Fruit fly (Drosophila melanogaster) whole organism, embryonic: ENCODE measurements around the gene Paics.

ENCODE experiments used
- ATbp ChIP-seq: fragments of 200-800 bp; sonication (Bioruptor generic); optimal IDR thresholded peaks from 2 replicates; lab custom pipeline; 2017; ENCODE audit warnings: missing biosample characterization, mild to moderate bottlenecking, missing genetic modification characterization, missing genetic modification reagents
- Aef1 ChIP-seq: fragments of 200-800 bp; sonication (Bioruptor generic); IDR thresholded peaks from 3 replicates; pipeline ENCODE4 v1.3.6; 2022; ENCODE audit warnings: missing biosample characterization, missing genetic modification characterization
- Bteb2 ChIP-seq: fragments of 200-800 bp; sonication (Bioruptor generic); optimal IDR thresholded peaks from 2 replicates; lab custom pipeline; 2016; ENCODE audit warnings: missing biosample characterization, missing genetic modification characterization
- CG10321 ChIP-seq: fragments of 200-800 bp; sonication (Bioruptor generic); IDR thresholded peaks from 2 replicates; pipeline ENCODE4 v1.3.6; 2022; ENCODE audit warnings: missing biosample characterization, missing genetic modification characterization
- CG10431 ChIP-seq: fragments of 200-800 bp; sonication (Bioruptor generic); optimal IDR thresholded peaks from 3 replicates; lab custom pipeline; 2018; ENCODE audit warnings: missing biosample characterization, mild to moderate bottlenecking, missing genetic modification characterization
- CG11247 ChIP-seq: fragments of 200-800 bp; sonication (Bioruptor generic); IDR thresholded peaks from 2 replicates; pipeline ENCODE4 v1.3.6; 2022; ENCODE audit warnings: missing biosample characterization, missing genetic modification characterization
- CG11504 ChIP-seq: fragments of 200-800 bp; sonication (Bioruptor generic); optimal IDR thresholded peaks from 3 replicates; lab custom pipeline; 2019; ENCODE audit warnings: missing biosample characterization, mild to moderate bottlenecking, missing genetic modification characterization, moderate library complexity
- CG12104 ChIP-seq: fragments of 200-800 bp; sonication (Bioruptor generic); optimal IDR thresholded peaks from 3 replicates; lab custom pipeline; 2016; ENCODE audit warnings: missing biosample characterization, missing genetic modification characterization
- CG12744 ChIP-seq: fragments of 200-800 bp; sonication (Bioruptor generic); optimal IDR thresholded peaks from 2 replicates; lab custom pipeline; 2016; ENCODE audit warnings: missing biosample characterization, missing genetic modification characterization
- CG13624 ChIP-seq: fragments of 200-800 bp; sonication (Bioruptor generic); optimal IDR thresholded peaks from 2 replicates; lab custom pipeline; 2016; ENCODE audit warnings: missing biosample characterization, missing genetic modification characterization
- CG15479 ChIP-seq: fragments of 200-800 bp; sonication (Bioruptor generic); optimal IDR thresholded peaks from 3 replicates; lab custom pipeline; 2019; ENCODE audit warnings: missing biosample characterization, mild to moderate bottlenecking, missing genetic modification characterization, moderate library complexity
- CG15514 ChIP-seq: fragments of 200-800 bp; sonication (Bioruptor generic); optimal IDR thresholded peaks from 3 replicates; lab custom pipeline; 2017; ENCODE audit warnings: missing biosample characterization, missing genetic modification characterization, mild to moderate bottlenecking, moderate library complexity, missing genetic modification reagents
- CG2678 ChIP-seq: fragments of 200-800 bp; sonication (Bioruptor generic); optimal IDR thresholded peaks from 3 replicates; lab custom pipeline; 2019; ENCODE audit warnings: missing biosample characterization, mild to moderate bottlenecking, missing genetic modification characterization, moderate library complexity
- CG3163 ChIP-seq: fragments of 200-800 bp; sonication (Bioruptor generic); optimal IDR thresholded peaks from 3 replicates; lab custom pipeline; 2016; ENCODE audit warnings: missing biosample characterization, missing genetic modification characterization
- CG3726 ChIP-seq: fragments of 200-800 bp; sonication (Bioruptor generic); IDR thresholded peaks from 3 replicates; pipeline ENCODE4, ENCODE4 v1.3.6; 2022; ENCODE audit warnings: missing biosample characterization, missing genetic modification characterization
- CG6813 ChIP-seq: fragments of 200-800 bp; sonication (Bioruptor generic); optimal IDR thresholded peaks from 2 replicates; lab custom pipeline; 2017; ENCODE audit warnings: missing biosample characterization, missing genetic modification characterization, mild to moderate bottlenecking, moderate library complexity, missing genetic modification reagents
- CG8388 ChIP-seq: fragments of 200-800 bp; sonication (Bioruptor generic); optimal IDR thresholded peaks from 2 replicates; lab custom pipeline; 2019; ENCODE audit warnings: missing biosample characterization, mild to moderate bottlenecking, missing genetic modification characterization, moderate library complexity
- Dref ChIP-seq: fragments of 200-800 bp; sonication (Bioruptor generic); IDR thresholded peaks from 2 replicates; pipeline ENCODE4 v1.3.6; 2022; ENCODE audit warnings: missing biosample characterization, missing genetic modification characterization
- Drgx ChIP-seq: fragments of 200-800 bp; sonication (Bioruptor generic); IDR thresholded peaks from 2 replicates; pipeline ENCODE4 v1.3.6; 2022; ENCODE audit warnings: missing biosample characterization, missing genetic modification characterization
- HLHmδ ChIP-seq: fragments of 200-800 bp; sonication (Bioruptor generic); optimal IDR thresholded peaks from 2 replicates; lab custom pipeline; 2018; ENCODE audit warnings: missing biosample characterization, mild to moderate bottlenecking, missing genetic modification characterization, moderate library complexity
- Hmr ChIP-seq: fragments of 200-800 bp; sonication (Bioruptor generic); optimal IDR thresholded peaks from 3 replicates; lab custom pipeline; 2017; ENCODE audit warnings: mild to moderate bottlenecking, missing biosample characterization, missing genetic modification reagents, missing genetic modification characterization
- MTF-1 ChIP-seq: fragments of 200-800 bp; sonication (Bioruptor generic); optimal IDR thresholded peaks from 2 replicates; lab custom pipeline; 2018; ENCODE audit warnings: missing biosample characterization, mild to moderate bottlenecking, missing genetic modification characterization, borderline replicate concordance
- Med ChIP-seq: fragments of 200-800 bp; sonication (Bioruptor generic); peaks from one replicate; lab custom pipeline; 2016; ENCODE audit warnings: missing biosample characterization, missing genetic modification characterization, mild to moderate bottlenecking, inconsistent platforms, moderate library complexity
- Mrtf ChIP-seq: fragments of 200-800 bp; sonication (Bioruptor generic); IDR thresholded peaks from 3 replicates; pipeline ENCODE4 v1.3.6; 2022; ENCODE audit warnings: missing biosample characterization, missing genetic modification characterization
- Trl ChIP-seq, 3 experiments: fragments of >200 bp in 2 of 3; fragments of 200-800 bp in 1 of 3; sonication (Bioruptor generic) in 1 of 3; optimal IDR thresholded peaks; 2 replicates in 1 of 3; 3 replicates in 2 of 3; lab custom pipeline; 2016 to 2017; ENCODE audit warnings: missing biosample characterization in 1 of 3, missing genetic modification characterization in 1 of 3
- ac ChIP-seq: fragments of 200-800 bp; sonication (Bioruptor generic); optimal IDR thresholded peaks from 3 replicates; lab custom pipeline; 2017; ENCODE audit warnings: missing biosample characterization, mild to moderate bottlenecking, missing genetic modification characterization
- bab2 ChIP-seq: fragments of 200-800 bp; sonication (Bioruptor generic); optimal IDR thresholded peaks from 2 replicates; lab custom pipeline; 2016; ENCODE audit warnings: missing biosample characterization, missing genetic modification characterization
- bsh ChIP-seq, 2 experiments: fragments of 200-800 bp; sonication (Bioruptor generic); optimal IDR thresholded peaks; 2 replicates each; lab custom pipeline; 2017 to 2018; ENCODE audit warnings: mild to moderate bottlenecking in 2 of 2, missing biosample characterization in 2 of 2, missing genetic modification characterization in 2 of 2, moderate library complexity in 1 of 2
- chm ChIP-seq: fragments of 200-800 bp; sonication (Bioruptor generic); IDR thresholded peaks from 2 replicates; pipeline ENCODE4 v1.3.6; 2022; ENCODE audit warnings: missing biosample characterization, missing genetic modification characterization
- dysf ChIP-seq: fragments of 200-800 bp; sonication (Bioruptor generic); IDR thresholded peaks from 3 replicates; pipeline ENCODE4 v1.3.6; 2022; ENCODE audit warnings: missing biosample characterization, missing genetic modification characterization
- exex ChIP-seq: fragments of 200-800 bp; sonication (Bioruptor generic); optimal IDR thresholded peaks from 4 replicates; lab custom pipeline; 2018; ENCODE audit warnings: missing biosample characterization, mild to moderate bottlenecking, missing genetic modification characterization, moderate library complexity
- fd102C ChIP-seq: fragments of 200-800 bp; sonication (Bioruptor generic); optimal IDR thresholded peaks from 2 replicates; lab custom pipeline; 2018; ENCODE audit warnings: missing biosample characterization, mild to moderate bottlenecking, missing genetic modification characterization, moderate library complexity
- h ChIP-seq: fragments of >200 bp; optimal IDR thresholded peaks from 2 replicates; lab custom pipeline; 2017
- jing ChIP-seq: fragments of 200-800 bp; sonication (Bioruptor generic); optimal IDR thresholded peaks from 2 replicates; lab custom pipeline; 2018; ENCODE audit warnings: missing biosample characterization, mild to moderate bottlenecking, missing genetic modification characterization
- klu ChIP-seq: fragments of 200-800 bp; sonication (Bioruptor generic); IDR thresholded peaks from 2 replicates; pipeline ENCODE4 v1.3.6; 2022; ENCODE audit warnings: missing biosample characterization, missing genetic modification characterization
- mirr ChIP-seq: fragments of 200-800 bp; sonication (Bioruptor generic); optimal IDR thresholded peaks from 3 replicates; lab custom pipeline; 2018; ENCODE audit warnings: missing biosample characterization, mild to moderate bottlenecking, missing genetic modification characterization
- mld ChIP-seq: fragments of 200-800 bp; sonication (Bioruptor generic); IDR thresholded peaks from 3 replicates; pipeline ENCODE4 v1.3.6; 2022; ENCODE audit warnings: missing biosample characterization, missing genetic modification characterization; ENCODE audit not compliant: partially characterized antibody
- nau ChIP-seq: fragments of 200-800 bp; sonication (Bioruptor generic); optimal IDR thresholded peaks from 3 replicates; lab custom pipeline; 2017; ENCODE audit warnings: missing biosample characterization, mild to moderate bottlenecking, missing genetic modification characterization, missing genetic modification reagents
- nom ChIP-seq: fragments of 200-800 bp; sonication (Bioruptor generic); optimal IDR thresholded peaks from 2 replicates; lab custom pipeline; 2017; ENCODE audit warnings: missing biosample characterization, missing genetic modification characterization, mild to moderate bottlenecking, moderate library complexity, missing genetic modification reagents
- pb ChIP-seq: fragments of 200-800 bp; sonication (Bioruptor generic); optimal IDR thresholded peaks from 3 replicates; lab custom pipeline; 2016; ENCODE audit warnings: missing biosample characterization, missing genetic modification characterization
- psq ChIP-seq: fragments of 200-800 bp; sonication (Bioruptor generic); optimal IDR thresholded peaks from 2 replicates; lab custom pipeline; 2017; ENCODE audit warnings: missing biosample characterization, missing genetic modification characterization
- rib ChIP-seq: fragments of 200-800 bp; sonication (Bioruptor generic); IDR thresholded peaks from 2 replicates; pipeline ENCODE4 v1.3.6; 2022; ENCODE audit warnings: missing biosample characterization, missing genetic modification characterization
- sd ChIP-seq: fragments of 200-800 bp; sonication (Bioruptor generic); optimal IDR thresholded peaks from 3 replicates; lab custom pipeline; 2018; ENCODE audit warnings: missing biosample characterization, mild to moderate bottlenecking, missing genetic modification characterization, moderate library complexity
- sens ChIP-seq: fragments of 200-800 bp; sonication (Bioruptor generic); peaks from one replicate; lab custom pipeline; 2016; ENCODE audit warnings: missing biosample characterization, missing genetic modification characterization
- stwl ChIP-seq: fragments of 200-800 bp; sonication (Bioruptor generic); optimal IDR thresholded peaks from 3 replicates; lab custom pipeline; 2018; ENCODE audit warnings: missing biosample characterization, mild to moderate bottlenecking, missing genetic modification characterization, moderate library complexity
- tna ChIP-seq: fragments of 200-800 bp; sonication (Bioruptor generic); IDR thresholded peaks from 2 replicates; pipeline ENCODE4 v1.3.6; 2022; ENCODE audit warnings: missing biosample characterization, missing genetic modification characterization; ENCODE audit not compliant: partially characterized antibody
- twi ChIP-seq: fragments of 200-800 bp; optimal IDR thresholded peaks from 2 replicates; lab custom pipeline; 2019; ENCODE audit warnings: missing biosample characterization, mild to moderate bottlenecking, missing genetic modification characterization, moderate library complexity
- usp ChIP-seq: fragments of >200 bp; optimal IDR thresholded peaks from 2 replicates; lab custom pipeline; 2017; ENCODE audit warnings: missing biosample characterization, missing genetic modification characterization
- wek ChIP-seq: fragments of 200-800 bp; sonication (Bioruptor generic); optimal IDR thresholded peaks from 3 replicates; lab custom pipeline; 2018; ENCODE audit warnings: missing biosample characterization, mild to moderate bottlenecking, missing genetic modification characterization, moderate library complexity

The Paics gene

DNA sequence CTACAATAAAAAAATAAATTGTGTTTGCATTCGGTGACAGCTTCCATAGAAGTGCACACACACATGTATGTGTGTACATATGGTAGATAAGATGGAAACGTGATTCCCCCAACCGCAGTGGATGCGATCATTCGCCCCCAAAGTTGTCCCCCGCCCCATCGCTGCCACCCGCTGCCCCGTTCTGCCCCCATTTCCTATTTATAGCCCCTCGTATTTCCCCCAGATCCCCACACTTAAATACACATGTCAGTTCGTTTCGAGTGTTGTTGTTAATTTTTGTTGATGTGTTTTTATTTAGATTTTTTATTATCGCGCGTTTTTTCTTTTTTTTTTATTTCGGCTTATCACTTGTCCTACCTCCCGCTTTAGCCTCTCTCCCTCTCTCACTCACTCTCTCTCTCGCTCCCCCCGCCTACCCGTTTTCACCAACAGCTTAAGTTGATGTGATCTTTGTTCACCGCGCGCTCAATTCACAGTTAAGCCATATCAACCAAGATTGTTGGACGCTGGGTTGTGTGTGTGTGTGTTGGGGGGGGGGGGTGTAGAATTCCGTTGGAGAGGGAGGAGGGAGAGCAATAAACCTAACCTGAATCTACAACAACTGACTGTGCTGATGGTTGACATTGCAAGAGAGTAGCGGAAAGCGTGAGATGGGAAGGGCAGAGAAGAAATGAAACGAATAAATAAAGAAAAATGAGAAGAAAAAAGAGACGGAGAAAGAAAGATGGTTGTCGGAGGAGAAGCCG, 6.6 kb downstream of the Paics start (continued):
- TF ChIP-seq twi (tag; lab: Kevin White, UChicago) (peak; percentile 55), nau (GFP tag; lab: Kevin White, UChicago) (peak; percentile 18), Trl (optimal IDR thresholded peaks at IDR 0.05; lab: Kevin White, UChicago) (peak; percentile 62 to 68), Trl (GFP tag; optimal IDR thresholded peaks at IDR 0.05; lab: Kevin White, UChicago) (no peak), Bteb2 (GFP tag; lab: Kevin White, UChicago) (no peak), fd102C (GFP tag; lab: Kevin White, UChicago) (no peak), CG11504 (tag; lab: Kevin White, UChicago) (no peak), stwl (tag; lab: Kevin White, UChicago) (no peak), klu (GFP tag; lab: Robert Waterston, UW) (peak; percentile 30; the same call in 1 of the 2 replicates), ATbp (peak; percentile 20), jing (GFP tag; lab: Kevin White, UChicago) (no peak), bsh (GFP tag; optimal IDR thresholded peaks at IDR 0.05; lab: Kevin White, UChicago) (peak in 1 of 2 experiments; percentile 22), CG3163 (GFP tag; lab: Kevin White, UChicago) (no peak), mirr (GFP tag; lab: Kevin White, UChicago) (peak; percentile 23), CG2678 (tag; lab: Kevin White, UChicago) (peak; percentile 30), CG6813 (GFP tag; lab: Kevin White, UChicago) (no peak), dysf (peak; percentile 39; the same call in 1 of the 3 replicates), Dref (no peak), sens (GFP tag; lab: Kevin White, UChicago) (peak; percentile 62), rib (peak; percentile 73), Med (GFP tag; lab: Kevin White, UChicago) (peak; percentile 32), psq (peak; percentile 81), CG12744 (GFP tag; lab: Kevin White, UChicago) (no peak), CG11247 (peak; percentile 11; the same call in 1 of the 2 replicates), CG3726 (GFP tag; lab: Robert Waterston, UW) (no peak), usp (GFP tag; lab: Kevin White, UChicago) (no peak), CG15514 (no peak), mld (GFP tag; lab: Robert Waterston, UW) (no peak), tna (GFP tag; lab: Robert Waterston, UW) (no peak), chm (0 out of 2 replicates have a peak, but pooled peaks have one; percentile 31), Drgx (peak; percentile 63; the same call in 1 of the 2 replicates), bab2 (no peak), wek (peak; percentile 7), Mrtf (GFP tag; lab: Robert Waterston, UW) (no peak), HLHmδ (GFP tag; lab: Kevin White, UChicago) (peak; percentile 27), CG15479 (GFP tag; lab: Kevin White, UChicago) (peak; percentile 79), exex (tag; lab: Kevin White, UChicago) (peak; percentile 11), CG12104 (GFP tag; lab: Kevin White, UChicago) (no peak), CG10321 (no peak), nom (peak; percentile 84), Aef1 (GFP tag; lab: Robert Waterston, UW) (peak; percentile 50), CG8388 (no peak), CG13624 (no peak), pb (no peak), MTF-1 (GFP tag; lab: Kevin White, UChicago) (no peak), h (no peak), sd (peak; percentile 93), ac (GFP tag; lab: Kevin White, UChicago) (no peak), Hmr (GFP tag; lab: Kevin White, UChicago) (no peak), CG10431 (GFP tag; lab: Kevin White, UChicago) (peak; percentile 11)
